Worm (Caenorhabditis elegans): ENCODE measurements around the gene best-4.

The best-4 gene

ce11 chrII:8212-8611 is 3.5 kb downstream of the best-4 start:
- TF ChIP-seq lin-32 (GFP tag; optimal IDR thresholded peaks at IDR 0.05) (no peak), hlh-1 (tag; optimal IDR thresholded peaks at IDR 0.05) (no peak), blmp-1 (tag; optimal IDR thresholded peaks at IDR 0.05) (no peak), nhr-237 (tag; optimal IDR thresholded peaks at IDR 0.05) (no peak), flh-1 (GFP tag; optimal IDR thresholded peaks at IDR 0.05) (no peak), ceh-43 (GFP tag; optimal IDR thresholded peaks at IDR 0.05) (no peak), ces-1 (GFP tag; optimal IDR thresholded peaks at IDR 0.05) (no peak), sem-2 (GFP tag; optimal IDR thresholded peaks at IDR 0.05) (no peak), unc-39 (tag; optimal IDR thresholded peaks at IDR 0.05) (no peak), elt-3 (tag; optimal IDR thresholded peaks at IDR 0.05) (no peak), nhr-12 (tag; optimal IDR thresholded peaks at IDR 0.05) (no peak), zip-8 (tag; optimal IDR thresholded peaks at IDR 0.05) (no peak), lsy-2 (tag; optimal IDR thresholded peaks at IDR 0.05) (no peak), nhr-2 (tag; optimal IDR thresholded peaks at IDR 0.05) (no peak), cnd-1 (tag; optimal IDR thresholded peaks at IDR 0.05) (no peak), tbx-8 (GFP tag; optimal IDR thresholded peaks at IDR 0.05) (no peak), mep-1 (tag; optimal IDR thresholded peaks at IDR 0.05) (no peak)

- TF ChIP-seq nhr-237 (tag; optimal IDR thresholded peaks at IDR 0.05) (no peak), snpc-4 (tag; optimal IDR thresholded peaks at IDR 0.05) (no peak), zip-8 (tag; optimal IDR thresholded peaks at IDR 0.05) (no peak), ceh-39 (tag; optimal IDR thresholded peaks at IDR 0.05) (no peak), pha-4 (tag; optimal IDR thresholded peaks at IDR 0.05) (no peak), tbx-8 (GFP tag; optimal IDR thresholded peaks at IDR 0.05) (no peak), lsy-2 (tag; optimal IDR thresholded peaks at IDR 0.05) (no peak), nhr-12 (tag; optimal IDR thresholded peaks at IDR 0.05) (no peak), ceh-83 (GFP tag; optimal IDR thresholded peaks at IDR 0.05) (no peak), bed-3 (GFP tag; optimal IDR thresholded peaks at IDR 0.05) (no peak), blmp-1 (tag; optimal IDR thresholded peaks at IDR 0.05) (no peak)
Observed at ce11 chrII:6349-6748, 5.3 kb downstream of the best-4 start, which contains the start of gene osta-1. TSS of gene osta-1 (plus strand) at chrII:6657.

ce11 chrII:4793-5192 is 6.9 kb downstream of the best-4 start:
- TF ChIP-seq blmp-1 (tag; optimal IDR thresholded peaks at IDR 0.05) = no peak

- TF ChIP-seq elt-3 (tag; optimal IDR thresholded peaks at IDR 0.05) (no peak), unc-39 (tag; optimal IDR thresholded peaks at IDR 0.05) (no peak), cnd-1 (tag; optimal IDR thresholded peaks at IDR 0.05) (peak; percentile 49), tbx-8 (GFP tag; optimal IDR thresholded peaks at IDR 0.05) (no peak), ceh-39 (tag; optimal IDR thresholded peaks at IDR 0.05) (no peak), mab-5 (tag; optimal IDR thresholded peaks at IDR 0.05) (no peak), sem-2 (GFP tag; optimal IDR thresholded peaks at IDR 0.05) (no peak), ces-1 (GFP tag; optimal IDR thresholded peaks at IDR 0.05) (peak; percentile 33), hlh-1 (tag; optimal IDR thresholded peaks at IDR 0.05) (peak; percentile 92), lsy-2 (tag; optimal IDR thresholded peaks at IDR 0.05) (no peak), bed-3 (GFP tag; optimal IDR thresholded peaks at IDR 0.05) (no peak), nhr-28 (tag; optimal IDR thresholded peaks at IDR 0.05) (no peak), ceh-43 (GFP tag; optimal IDR thresholded peaks at IDR 0.05) (no peak), elt-1 (tag; optimal IDR thresholded peaks at IDR 0.05; ENCODE audit: borderline replicate concordance, insufficient read depth) (no peak), nhr-237 (tag; optimal IDR thresholded peaks at IDR 0.05) (no peak), nhr-12 (tag; optimal IDR thresholded peaks at IDR 0.05) (no peak), unc-120 (tag; optimal IDR thresholded peaks at IDR 0.05; ENCODE audit: poor library complexity, severe bottlenecking) (peak; percentile 64), blmp-1 (tag; optimal IDR thresholded peaks at IDR 0.05) (no peak), unc-62 (GFP tag; optimal IDR thresholded peaks at IDR 0.05) (peak; percentile 46), ceh-83 (GFP tag; optimal IDR thresholded peaks at IDR 0.05) (no peak), mep-1 (tag; optimal IDR thresholded peaks at IDR 0.05) (no peak), lin-32 (GFP tag; optimal IDR thresholded peaks at IDR 0.05) (no peak), M03D4.4 (tag; optimal IDR thresholded peaks at IDR 0.05) (no peak), drap-1 (GFP tag; optimal IDR thresholded peaks at IDR 0.05) (no peak), mls-2 (tag; optimal IDR thresholded peaks at IDR 0.05) (no peak)
Observed at ce11 chrII:1334-1898, 10.3 kb downstream of the best-4 start, which contains the start of gene 2L52.1. TSS of gene 2L52.1 (plus strand) at chrII:1848.

- TF ChIP-seq ceh-83 (GFP tag; optimal IDR thresholded peaks at IDR 0.05) = no peak
- TF ChIP-seq snpc-4 (tag; optimal IDR thresholded peaks at IDR 0.05) = no peak
- TF ChIP-seq ham-2 (GFP tag; optimal IDR thresholded peaks at IDR 0.05) = peak; percentile 85
- no peak for TF ChIP-seq mab-5 (tag; optimal IDR thresholded peaks at IDR 0.05)
- no peak for TF ChIP-seq nhr-12 (tag; optimal IDR thresholded peaks at IDR 0.05)
- peak; percentile 35 for TF ChIP-seq mep-1 (tag; optimal IDR thresholded peaks at IDR 0.05)
- TF ChIP-seq zip-8 (tag; optimal IDR thresholded peaks at IDR 0.05) = no peak
- no peak for TF ChIP-seq nhr-76 (tag; optimal IDR thresholded peaks at IDR 0.05)
- no peak for TF ChIP-seq unc-62 (GFP tag; optimal IDR thresholded peaks at IDR 0.05)
- TF ChIP-seq nhr-237 (tag; optimal IDR thresholded peaks at IDR 0.05) = no peak
- no peak for TF ChIP-seq mls-2 (tag; optimal IDR thresholded peaks at IDR 0.05)
- peak; percentile 68 for TF ChIP-seq ces-1 (GFP tag; optimal IDR thresholded peaks at IDR 0.05)
- no peak for TF ChIP-seq elt-1 (tag; optimal IDR thresholded peaks at IDR 0.05; ENCODE audit: borderline replicate concordance, insufficient read depth)
- no peak for TF ChIP-seq pha-4 (tag; optimal IDR thresholded peaks at IDR 0.05)
- no peak for TF ChIP-seq unc-39 (tag; optimal IDR thresholded peaks at IDR 0.05)
- no peak for TF ChIP-seq drap-1 (GFP tag; optimal IDR thresholded peaks at IDR 0.05)
- no peak for TF ChIP-seq sem-2 (GFP tag; optimal IDR thresholded peaks at IDR 0.05)
Observed at ce11 chrII:586-985, 11.1 kb downstream of the best-4 start.
